Worm (Caenorhabditis elegans) whole organism, L3 larva: ENCODE data around the gene cept-2.

Source experiments
- R02D3.7 ChIP-seq: fragments of 150-350 bp; optimal IDR thresholded peaks from 2 replicates; lab custom pipeline; 2014; ENCODE audit warnings: missing biosample characterization, missing genetic modification characterization
- ZK546.5 ChIP-seq: sonication (generic microtip); optimal IDR thresholded peaks from 2 replicates; lab custom pipeline; 2017; ENCODE audit warnings: missing biosample characterization, missing genetic modification characterization
- aly-2 ChIP-seq: fragments of 150-350 bp; optimal IDR thresholded peaks from 2 replicates; lab custom pipeline; 2014; ENCODE audit warnings: missing biosample characterization, missing genetic modification characterization
- ama-1 ChIP-seq: fragments of 150-350 bp; optimal IDR thresholded peaks from 2 replicates; lab custom pipeline; 2018
- ceh-16 ChIP-seq: sonication (generic microtip); optimal IDR thresholded peaks from 2 replicates; lab custom pipeline; 2017; ENCODE audit warnings: missing biosample characterization, missing genetic modification characterization
- ceh-28 ChIP-seq: fragments of 150-350 bp; optimal IDR thresholded peaks from 2 replicates; lab custom pipeline; 2014; ENCODE audit warnings: missing biosample characterization, missing genetic modification reagents, missing genetic modification characterization
- ceh-82 ChIP-seq: fragments of 150-350 bp; optimal IDR thresholded peaks from 2 replicates; lab custom pipeline; 2014; ENCODE audit warnings: missing biosample characterization, missing genetic modification characterization
- ceh-9 ChIP-seq: sonication (generic microtip); optimal IDR thresholded peaks from 2 replicates; lab custom pipeline; 2018; ENCODE audit warnings: missing biosample characterization, missing genetic modification characterization
- daf-12 ChIP-seq: fragments of 150-350 bp; optimal IDR thresholded peaks from 2 replicates; lab custom pipeline; 2014; ENCODE audit warnings: missing biosample characterization, missing genetic modification reagents, missing genetic modification characterization
- egl-27 ChIP-seq: sonication (generic microtip); optimal IDR thresholded peaks from 4 replicates; lab custom pipeline; 2017; ENCODE audit warnings: missing biosample characterization, missing genetic modification reagents, missing genetic modification characterization
- egl-5 ChIP-seq: fragments of 150-350 bp; optimal IDR thresholded peaks from 2 replicates; lab custom pipeline; 2017; ENCODE audit warnings: missing biosample characterization, missing genetic modification reagents, missing genetic modification characterization, inconsistent platforms
- elt-1 ChIP-seq: fragments of 150-350 bp; optimal IDR thresholded peaks from 2 replicates; lab custom pipeline; 2014; ENCODE audit warnings: missing biosample characterization, missing genetic modification characterization
- elt-2 ChIP-seq: sonication (generic microtip); optimal IDR thresholded peaks from 2 replicates; lab custom pipeline; 2016; ENCODE audit warnings: missing genetic modification reagents, mild to moderate bottlenecking, missing genetic modification characterization, missing compliant biosample characterization
- elt-3 ChIP-seq, 3 experiments: fragments of 150-350 bp in 1 of 3; sonication (generic microtip) in 2 of 3; optimal IDR thresholded peaks; 2 replicates in 2 of 3; 4 replicates in 1 of 3; lab custom pipeline; 2014 to 2017; ENCODE audit warnings: missing biosample characterization in 3 of 3, missing genetic modification characterization in 3 of 3
- eor-1 ChIP-seq, 2 experiments: fragments of 150-350 bp; optimal IDR thresholded peaks; 2 replicates each; lab custom pipeline; 2014 to 2018; ENCODE audit warnings: missing biosample characterization in 2 of 2, missing genetic modification characterization in 2 of 2
- fkh-10 ChIP-seq: sonication (generic microtip); optimal IDR thresholded peaks from 2 replicates; lab custom pipeline; 2017; ENCODE audit warnings: missing biosample characterization, missing genetic modification reagents, missing genetic modification characterization
- fkh-2 ChIP-seq: fragments of 150-350 bp; optimal IDR thresholded peaks from 2 replicates; lab custom pipeline; 2014; ENCODE audit warnings: missing biosample characterization, missing genetic modification reagents, missing genetic modification characterization
- fos-1 ChIP-seq: fragments of 150-350 bp; optimal IDR thresholded peaks from 2 replicates; lab custom pipeline; 2014; ENCODE audit warnings: missing biosample characterization, missing genetic modification characterization
- hmg-11 ChIP-seq: sonication (generic microtip); optimal IDR thresholded peaks from 2 replicates; lab custom pipeline; 2016; ENCODE audit warnings: missing genetic modification characterization, missing compliant biosample characterization
- jun-1 ChIP-seq: fragments of 150-350 bp; optimal IDR thresholded peaks from 2 replicates; lab custom pipeline; 2014; ENCODE audit warnings: missing biosample characterization, missing genetic modification reagents, missing genetic modification characterization
- lin-15B ChIP-seq: fragments of 150-350 bp; optimal IDR thresholded peaks from 2 replicates; lab custom pipeline; 2014; ENCODE audit warnings: missing biosample characterization, missing genetic modification characterization
- lin-39 ChIP-seq: fragments of 150-350 bp; optimal IDR thresholded peaks from 2 replicates; lab custom pipeline; 2018; ENCODE audit warnings: missing biosample characterization, missing genetic modification reagents, missing genetic modification characterization
- lsy-12 ChIP-seq: sonication (generic microtip); optimal IDR thresholded peaks from 2 replicates; lab custom pipeline; 2016; ENCODE audit warnings: mild to moderate bottlenecking, missing genetic modification characterization, missing compliant biosample characterization
- mdl-1 ChIP-seq: fragments of 150-350 bp; optimal IDR thresholded peaks from 2 replicates; lab custom pipeline; 2014; ENCODE audit warnings: missing biosample characterization, missing genetic modification characterization
- mml-1 ChIP-seq: fragments of 150-350 bp; sonication (generic microtip); optimal IDR thresholded peaks from 3 replicates; lab custom pipeline; 2014; ENCODE audit warnings: missing biosample characterization, missing genetic modification characterization
- nfya-1 ChIP-seq: sonication (generic microtip); optimal IDR thresholded peaks from 2 replicates; lab custom pipeline; 2017; ENCODE audit warnings: missing genetic modification characterization, mild to moderate bottlenecking, missing compliant biosample characterization, antibody characterized with exemption, moderate library complexity; ENCODE audit not compliant: insufficient read depth
- nhr-11 ChIP-seq: fragments of 150-350 bp; optimal IDR thresholded peaks from 2 replicates; lab custom pipeline; 2014; ENCODE audit warnings: missing biosample characterization, missing genetic modification characterization
- nhr-12 ChIP-seq: fragments of 150-350 bp; optimal IDR thresholded peaks from 2 replicates; lab custom pipeline; 2014; ENCODE audit warnings: missing biosample characterization, missing genetic modification characterization
- nhr-23 ChIP-seq: fragments of 150-350 bp; optimal IDR thresholded peaks from 2 replicates; lab custom pipeline; 2014; ENCODE audit warnings: missing biosample characterization, missing genetic modification reagents, missing genetic modification characterization
- nhr-237 ChIP-seq: fragments of 150-350 bp; optimal IDR thresholded peaks from 2 replicates; lab custom pipeline; 2014; ENCODE audit warnings: missing biosample characterization, missing genetic modification characterization
- nhr-25 ChIP-seq: sonication (generic microtip); optimal IDR thresholded peaks from 2 replicates; lab custom pipeline; 2017; ENCODE audit warnings: missing biosample characterization, missing genetic modification characterization
- nhr-28 ChIP-seq: fragments of 150-350 bp; optimal IDR thresholded peaks from 2 replicates; lab custom pipeline; 2014; ENCODE audit warnings: missing biosample characterization, missing genetic modification characterization
- nhr-43 ChIP-seq: sonication (generic microtip); optimal IDR thresholded peaks from 2 replicates; lab custom pipeline; 2016; ENCODE audit warnings: mild to moderate bottlenecking, missing genetic modification characterization, missing compliant biosample characterization; ENCODE audit not compliant: poor library complexity, severe bottlenecking
- nhr-67 ChIP-seq: fragments of 150-350 bp; optimal IDR thresholded peaks from 2 replicates; lab custom pipeline; 2014; ENCODE audit warnings: missing biosample characterization, missing genetic modification characterization
- nhr-76 ChIP-seq: fragments of 150-350 bp; sonication (generic microtip); optimal IDR thresholded peaks from 5 replicates; lab custom pipeline; 2014; ENCODE audit warnings: missing biosample characterization, missing genetic modification characterization
- nhr-77 ChIP-seq: fragments of 150-350 bp; optimal IDR thresholded peaks from 2 replicates; lab custom pipeline; 2014; ENCODE audit warnings: missing biosample characterization, missing genetic modification characterization
- pha-4 ChIP-seq: fragments of 150-350 bp; optimal IDR thresholded peaks from 2 replicates; lab custom pipeline; 2014; ENCODE audit warnings: missing biosample characterization, missing genetic modification reagents, missing genetic modification characterization
- pqm-1 ChIP-seq: fragments of 150-350 bp; optimal IDR thresholded peaks from 2 replicates; lab custom pipeline; 2017; ENCODE audit warnings: missing biosample characterization, missing genetic modification characterization, inconsistent platforms
- sea-2 ChIP-seq: fragments of 150-350 bp; sonication (generic microtip); optimal IDR thresholded peaks from 4 replicates; lab custom pipeline; 2014; ENCODE audit warnings: missing biosample characterization, missing genetic modification reagents, missing genetic modification characterization
- skn-1 ChIP-seq: fragments of 150-350 bp; optimal IDR thresholded peaks from 2 replicates; lab custom pipeline; 2014; ENCODE audit warnings: missing biosample characterization, missing genetic modification characterization
- snpc-4 ChIP-seq: fragments of 150-350 bp; optimal IDR thresholded peaks from 2 replicates; lab custom pipeline; 2014; ENCODE audit warnings: missing biosample characterization, missing genetic modification characterization
- tbx-2 ChIP-seq: sonication (generic microtip); optimal IDR thresholded peaks from 2 replicates; lab custom pipeline; 2016; ENCODE audit warnings: mild to moderate bottlenecking, missing genetic modification characterization, missing compliant biosample characterization
- unc-39 ChIP-seq: sonication (generic microtip); optimal IDR thresholded peaks from 4 replicates; lab custom pipeline; 2017; ENCODE audit warnings: missing biosample characterization, missing genetic modification characterization
- unc-62 ChIP-seq: fragments of 150-350 bp; sonication (generic microtip); optimal IDR thresholded peaks from 4 replicates; lab custom pipeline; 2014; ENCODE audit warnings: missing biosample characterization, missing genetic modification reagents, missing genetic modification characterization
- zag-1 ChIP-seq: fragments of 150-350 bp; optimal IDR thresholded peaks from 2 replicates; lab custom pipeline; 2014; ENCODE audit warnings: missing biosample characterization, missing genetic modification characterization
- ztf-11 ChIP-seq: fragments of 150-350 bp; optimal IDR thresholded peaks from 2 replicates; lab custom pipeline; 2014; ENCODE audit warnings: missing biosample characterization, missing genetic modification characterization
- ztf-4 ChIP-seq: fragments of 150-350 bp; optimal IDR thresholded peaks from 2 replicates; lab custom pipeline; 2014; ENCODE audit warnings: missing biosample characterization, missing genetic modification characterization

cept-2 gene

ce11 chrV:14347234-14347826, at the start of gene cept-2:
cept-2 (plus strand) TSS chrV:14347766.
- TF ChIP-seq mdl-1 (tag; lab: Kevin White, UChicago) (peak; percentile 34), nhr-43 (tag; lab: Kevin White, UChicago) (peak; percentile 93), daf-12 (tag; lab: Kevin White, UChicago) (peak; percentile 55), pqm-1 (tag; lab: Kevin White, UChicago) (peak; percentile 20), jun-1 (peak; percentile 78), nhr-11 (tag; lab: Kevin White, UChicago) (peak; percentile 68), pha-4 (tag; lab: Kevin White, UChicago) (peak; percentile 95), ZK546.5 (tag; lab: Kevin White, UChicago) (no peak), ceh-16 (no peak), nhr-76 (tag; lab: Kevin White, UChicago) (no peak), snpc-4 (peak; percentile 92), unc-62 (peak; percentile 63), nhr-237 (tag; lab: Kevin White, UChicago) (no peak), unc-39 (tag; lab: Kevin White, UChicago) (no peak), nhr-12 (tag; lab: Kevin White, UChicago) (no peak), ceh-82 (tag; lab: Kevin White, UChicago) (peak; percentile 82), fkh-10 (peak; percentile 76), elt-2 (tag; lab: Kevin White, UChicago) (no peak), R02D3.7 (tag; lab: Kevin White, UChicago) (peak; percentile 85), ztf-4 (no peak), sea-2 (no peak), aly-2 (no peak), skn-1 (tag; lab: Kevin White, UChicago) (peak; percentile 56), elt-3 (tag; optimal IDR thresholded peaks at IDR 0.05; lab: Kevin White, UChicago) (no peak), lin-39 (tag; lab: Kevin White, UChicago) (peak; percentile 88), egl-5 (tag; lab: Kevin White, UChicago) (peak; percentile 93), ceh-9 (no peak), ceh-28 (tag; lab: Kevin White, UChicago) (peak; percentile 76), eor-1 (tag; optimal IDR thresholded peaks at IDR 0.05; lab: Kevin White, UChicago) (no peak), egl-27 (tag; lab: Kevin White, UChicago) (no peak), elt-1 (tag; lab: Kevin White, UChicago) (peak; percentile 62), fos-1 (tag; lab: Kevin White, UChicago) (peak; percentile 30), tbx-2 (peak; percentile 75), mml-1 (tag; lab: Kevin White, UChicago) (no peak), hmg-11 (no peak), ztf-11 (tag; lab: Kevin White, UChicago) (no peak), nhr-25 (tag; lab: Kevin White, UChicago) (peak; percentile 83), nhr-67 (tag; lab: Kevin White, UChicago) (no peak), nhr-23 (tag; lab: Kevin White, UChicago) (peak; percentile 97), fkh-2 (tag; lab: Kevin White, UChicago) (no peak), nhr-28 (no peak), nhr-77 (tag; lab: Kevin White, UChicago) (peak; percentile 78), nfya-1 (tag; lab: Kevin White, UChicago) (peak; percentile 95), lin-15B (peak; percentile 66), ama-1 (no peak), zag-1 (tag; lab: Kevin White, UChicago) (no peak), lsy-12 (tag; lab: Kevin White, UChicago) (peak; percentile 82)
